Fruit fly (Drosophila melanogaster) whole organism, adult: ENCODE data around the gene CG32856.

Experiments used
- CG14711 ChIP-seq: fragments of 200-800 bp; sonication (Bioruptor generic); optimal IDR thresholded peaks from 2 replicates; lab custom pipeline; 2018; ENCODE audit warnings: missing biosample characterization, mild to moderate bottlenecking, missing genetic modification characterization, moderate library complexity
- CG1620 ChIP-seq: fragments of 200-800 bp; sonication (Bioruptor generic); optimal IDR thresholded peaks from 2 replicates; lab custom pipeline; 2016; ENCODE audit warnings: missing biosample characterization, missing genetic modification characterization
- CG5204 ChIP-seq: fragments of 200-800 bp; sonication (Bioruptor generic); optimal IDR thresholded peaks from 2 replicates; lab custom pipeline; 2016; ENCODE audit warnings: missing biosample characterization, missing genetic modification characterization

DNA sequence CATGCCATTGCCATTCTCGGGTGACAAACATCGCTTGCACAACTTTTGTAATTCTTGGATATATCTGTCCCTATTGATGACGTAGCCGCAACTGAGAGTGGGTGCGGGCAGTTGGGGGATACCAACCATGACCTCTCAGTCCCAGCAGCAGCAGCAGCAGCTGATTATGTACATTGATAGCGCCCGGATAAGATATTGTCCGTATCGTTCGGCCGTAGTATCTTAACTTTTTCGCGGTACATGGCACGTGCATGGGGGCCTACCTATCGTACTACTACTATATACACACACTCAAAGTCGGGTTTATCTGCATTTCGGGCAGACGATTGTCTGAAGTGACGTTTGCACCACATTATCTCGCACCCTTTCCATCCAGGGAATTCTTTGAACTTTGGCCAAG is 49.4 kb upstream of the CG32856 start:
- TF ChIP-seq CG1620 (GFP tag; lab: Kevin White, UChicago) (no peak), CG14711 (no peak), CG5204 (GFP tag; lab: Kevin White, UChicago) (no peak)
